Worm (Caenorhabditis elegans) whole organism, L3 larva: ENCODE measurements around the gene moc-6.

Source experiments
- ZK546.5 ChIP-seq: sonication (generic microtip); optimal IDR thresholded peaks from 2 replicates; lab custom pipeline; 2017; ENCODE audit warnings: missing biosample characterization, missing genetic modification characterization
- ama-1 ChIP-seq: fragments of 150-350 bp; optimal IDR thresholded peaks from 2 replicates; lab custom pipeline; 2018
- ceh-16 ChIP-seq: sonication (generic microtip); optimal IDR thresholded peaks from 2 replicates; lab custom pipeline; 2017; ENCODE audit warnings: missing biosample characterization, missing genetic modification characterization
- ceh-28 ChIP-seq: fragments of 150-350 bp; optimal IDR thresholded peaks from 2 replicates; lab custom pipeline; 2014; ENCODE audit warnings: missing biosample characterization, missing genetic modification reagents, missing genetic modification characterization
- ceh-82 ChIP-seq: fragments of 150-350 bp; optimal IDR thresholded peaks from 2 replicates; lab custom pipeline; 2014; ENCODE audit warnings: missing biosample characterization, missing genetic modification characterization
- daf-12 ChIP-seq: fragments of 150-350 bp; optimal IDR thresholded peaks from 2 replicates; lab custom pipeline; 2014; ENCODE audit warnings: missing biosample characterization, missing genetic modification reagents, missing genetic modification characterization
- egl-5 ChIP-seq: fragments of 150-350 bp; optimal IDR thresholded peaks from 2 replicates; lab custom pipeline; 2017; ENCODE audit warnings: missing biosample characterization, missing genetic modification reagents, missing genetic modification characterization, inconsistent platforms
- elt-1 ChIP-seq: fragments of 150-350 bp; optimal IDR thresholded peaks from 2 replicates; lab custom pipeline; 2014; ENCODE audit warnings: missing biosample characterization, missing genetic modification characterization
- elt-3 ChIP-seq, 3 experiments: fragments of 150-350 bp in 1 of 3; sonication (generic microtip) in 2 of 3; optimal IDR thresholded peaks; 2 replicates in 2 of 3; 4 replicates in 1 of 3; lab custom pipeline; 2014 to 2017; ENCODE audit warnings: missing biosample characterization in 3 of 3, missing genetic modification characterization in 3 of 3
- eor-1 ChIP-seq, 2 experiments: fragments of 150-350 bp; optimal IDR thresholded peaks; 2 replicates each; lab custom pipeline; 2014 to 2018; ENCODE audit warnings: missing biosample characterization in 2 of 2, missing genetic modification characterization in 2 of 2
- fkh-2 ChIP-seq: fragments of 150-350 bp; optimal IDR thresholded peaks from 2 replicates; lab custom pipeline; 2014; ENCODE audit warnings: missing biosample characterization, missing genetic modification reagents, missing genetic modification characterization
- fos-1 ChIP-seq: fragments of 150-350 bp; optimal IDR thresholded peaks from 2 replicates; lab custom pipeline; 2014; ENCODE audit warnings: missing biosample characterization, missing genetic modification characterization
- hmg-11 ChIP-seq: sonication (generic microtip); optimal IDR thresholded peaks from 2 replicates; lab custom pipeline; 2016; ENCODE audit warnings: missing genetic modification characterization, missing compliant biosample characterization
- jun-1 ChIP-seq: fragments of 150-350 bp; optimal IDR thresholded peaks from 2 replicates; lab custom pipeline; 2014; ENCODE audit warnings: missing biosample characterization, missing genetic modification reagents, missing genetic modification characterization
- lin-15B ChIP-seq: fragments of 150-350 bp; optimal IDR thresholded peaks from 2 replicates; lab custom pipeline; 2014; ENCODE audit warnings: missing biosample characterization, missing genetic modification characterization
- lin-39 ChIP-seq: fragments of 150-350 bp; optimal IDR thresholded peaks from 2 replicates; lab custom pipeline; 2018; ENCODE audit warnings: missing biosample characterization, missing genetic modification reagents, missing genetic modification characterization
- lsy-12 ChIP-seq: sonication (generic microtip); optimal IDR thresholded peaks from 2 replicates; lab custom pipeline; 2016; ENCODE audit warnings: mild to moderate bottlenecking, missing genetic modification characterization, missing compliant biosample characterization
- nfya-1 ChIP-seq: sonication (generic microtip); optimal IDR thresholded peaks from 2 replicates; lab custom pipeline; 2017; ENCODE audit warnings: missing genetic modification characterization, mild to moderate bottlenecking, missing compliant biosample characterization, antibody characterized with exemption, moderate library complexity; ENCODE audit not compliant: insufficient read depth
- nhr-11 ChIP-seq: fragments of 150-350 bp; optimal IDR thresholded peaks from 2 replicates; lab custom pipeline; 2014; ENCODE audit warnings: missing biosample characterization, missing genetic modification characterization
- nhr-12 ChIP-seq: fragments of 150-350 bp; optimal IDR thresholded peaks from 2 replicates; lab custom pipeline; 2014; ENCODE audit warnings: missing biosample characterization, missing genetic modification characterization
- nhr-23 ChIP-seq: fragments of 150-350 bp; optimal IDR thresholded peaks from 2 replicates; lab custom pipeline; 2014; ENCODE audit warnings: missing biosample characterization, missing genetic modification reagents, missing genetic modification characterization
- nhr-25 ChIP-seq: sonication (generic microtip); optimal IDR thresholded peaks from 2 replicates; lab custom pipeline; 2017; ENCODE audit warnings: missing biosample characterization, missing genetic modification characterization
- nhr-43 ChIP-seq: sonication (generic microtip); optimal IDR thresholded peaks from 2 replicates; lab custom pipeline; 2016; ENCODE audit warnings: mild to moderate bottlenecking, missing genetic modification characterization, missing compliant biosample characterization; ENCODE audit not compliant: poor library complexity, severe bottlenecking
- nhr-67 ChIP-seq: fragments of 150-350 bp; optimal IDR thresholded peaks from 2 replicates; lab custom pipeline; 2014; ENCODE audit warnings: missing biosample characterization, missing genetic modification characterization
- nhr-77 ChIP-seq: fragments of 150-350 bp; optimal IDR thresholded peaks from 2 replicates; lab custom pipeline; 2014; ENCODE audit warnings: missing biosample characterization, missing genetic modification characterization
- pha-4 ChIP-seq: fragments of 150-350 bp; optimal IDR thresholded peaks from 2 replicates; lab custom pipeline; 2014; ENCODE audit warnings: missing biosample characterization, missing genetic modification reagents, missing genetic modification characterization
- pqm-1 ChIP-seq: fragments of 150-350 bp; optimal IDR thresholded peaks from 2 replicates; lab custom pipeline; 2017; ENCODE audit warnings: missing biosample characterization, missing genetic modification characterization, inconsistent platforms
- snpc-4 ChIP-seq: fragments of 150-350 bp; optimal IDR thresholded peaks from 2 replicates; lab custom pipeline; 2014; ENCODE audit warnings: missing biosample characterization, missing genetic modification characterization
- tbx-2 ChIP-seq: sonication (generic microtip); optimal IDR thresholded peaks from 2 replicates; lab custom pipeline; 2016; ENCODE audit warnings: mild to moderate bottlenecking, missing genetic modification characterization, missing compliant biosample characterization
- unc-62 ChIP-seq: fragments of 150-350 bp; sonication (generic microtip); optimal IDR thresholded peaks from 4 replicates; lab custom pipeline; 2014; ENCODE audit warnings: missing biosample characterization, missing genetic modification reagents, missing genetic modification characterization
- ztf-11 ChIP-seq: fragments of 150-350 bp; optimal IDR thresholded peaks from 2 replicates; lab custom pipeline; 2014; ENCODE audit warnings: missing biosample characterization, missing genetic modification characterization
- ztf-4 ChIP-seq: fragments of 150-350 bp; optimal IDR thresholded peaks from 2 replicates; lab custom pipeline; 2014; ENCODE audit warnings: missing biosample characterization, missing genetic modification characterization

moc-6 gene

DNA sequence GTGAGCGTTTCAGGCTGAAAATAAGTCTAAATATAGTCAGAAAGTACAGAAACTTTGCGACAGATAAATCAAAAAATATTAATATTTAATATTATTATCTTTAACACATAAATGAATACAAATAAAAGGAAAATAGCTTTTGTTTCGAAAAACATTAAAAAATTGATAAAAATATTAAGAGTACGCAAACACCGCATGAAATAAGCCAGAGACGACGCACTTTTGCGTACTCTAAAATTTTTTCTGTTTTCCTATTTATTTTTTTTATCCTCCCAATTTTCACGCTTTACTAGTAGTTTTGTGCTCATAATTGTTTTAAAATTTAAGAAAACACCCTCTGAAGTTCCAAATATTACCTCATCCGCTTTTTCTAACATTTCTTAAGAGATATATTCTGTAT lies 42.7 kb upstream of the moc-6 start, which contains the start of the genes rbm-42 and grwd-1:
Gene rbm-42, minus strand, starts transcription at position 93 of the 400 bp plus-strand sequence.
Gene grwd-1, plus strand, starts transcription at position 328 of the 400 bp plus-strand sequence.
- TF ChIP-seq ceh-28 (tag; lab: Kevin White, UChicago) (no peak), lin-15B (peak; percentile 26), tbx-2 (tag; lab: Kevin White, UChicago) (no peak), nhr-23 (no peak), pha-4 (tag; lab: Kevin White, UChicago) (peak; percentile 76), jun-1 (tag; lab: Kevin White, UChicago) (no peak)

DNA sequence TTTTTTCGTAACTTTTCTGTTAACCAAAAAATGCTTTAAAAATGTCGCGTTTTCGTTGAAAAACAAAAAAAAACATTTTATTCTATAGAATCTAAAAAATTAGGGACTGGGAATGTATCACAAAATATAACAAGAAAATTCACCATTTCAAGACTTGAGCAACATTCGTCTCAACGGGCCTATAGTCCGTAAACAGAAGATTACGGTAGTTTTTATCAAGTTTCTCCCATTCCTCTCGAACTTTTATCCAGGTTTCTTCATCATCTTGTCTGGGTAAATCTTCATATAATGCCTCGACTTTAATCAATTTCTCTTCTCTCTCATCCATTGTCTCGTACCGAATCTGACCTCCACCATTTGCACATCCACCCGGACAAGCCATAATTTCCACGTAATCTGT lies 40.4 kb upstream of the moc-6 start:
- TF ChIP-seq lin-39 (no peak), unc-62 (GFP tag; lab: Kevin White, UChicago) (no peak), ztf-11 (tag; lab: Kevin White, UChicago) (no peak), fos-1 (tag; lab: Kevin White, UChicago) (no peak), nhr-23 (no peak)

DNA sequence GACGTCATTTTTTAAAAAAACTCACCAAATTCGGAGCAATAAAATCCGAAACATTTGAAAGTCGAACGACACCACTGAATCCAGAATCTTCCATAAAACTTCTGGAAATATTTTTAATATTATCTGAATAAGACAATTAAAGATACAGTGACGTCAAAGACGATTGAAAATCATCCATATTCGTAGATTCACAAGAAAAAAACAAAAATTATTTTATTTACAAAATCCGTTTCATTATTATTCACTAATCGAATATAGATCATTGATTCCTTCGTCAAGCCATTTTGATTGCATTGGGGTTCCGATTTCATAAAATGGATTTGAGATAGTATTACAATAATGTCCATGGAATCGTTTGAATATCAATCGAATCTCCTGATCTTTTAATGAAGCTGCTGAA lies 37.1 kb upstream of the moc-6 start, which contains the start of gene oxy-4:
Gene oxy-4, minus strand, starts transcription at position 101 of the 400 bp plus-strand sequence.
- no peak for TF ChIP-seq nhr-67
- TF ChIP-seq nhr-77 = no peak
- no peak for TF ChIP-seq fos-1 (tag; lab: Kevin White, UChicago)
- TF ChIP-seq ama-1 (lab: Kevin White, UChicago) = no peak
- no peak for TF ChIP-seq nhr-23
- no peak for TF ChIP-seq ceh-28 (tag; lab: Kevin White, UChicago)
- no peak for TF ChIP-seq fkh-2
- no peak for TF ChIP-seq ceh-82 (tag; lab: Kevin White, UChicago)
- TF ChIP-seq, all 47 proteins: peak for 0

DNA sequence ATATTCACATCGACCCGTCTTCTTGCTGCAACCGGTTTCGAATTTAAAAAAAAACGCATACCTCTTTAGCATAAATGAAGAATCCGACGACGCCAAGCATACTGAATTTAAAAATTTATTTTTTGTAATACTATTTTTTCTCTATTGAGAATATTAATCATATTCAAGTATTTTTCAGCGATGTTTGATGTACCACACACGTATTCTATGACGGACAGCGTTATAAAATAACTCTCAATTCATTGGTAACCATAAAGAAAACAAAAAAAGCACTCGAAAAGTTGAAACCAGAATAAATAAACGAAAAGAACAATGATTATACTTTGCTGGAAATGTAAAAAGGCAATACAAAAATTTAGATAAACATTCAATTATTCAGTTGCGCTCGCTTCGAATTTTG lies 36.3 kb upstream of the moc-6 start, which contains the start of gene T10F2.5:
Gene T10F2.5, minus strand, starts transcription at position 101 of the 400 bp plus-strand sequence.
- TF ChIP-seq eor-1 (tag; optimal IDR thresholded peaks at IDR 0.05; lab: Kevin White, UChicago) (no peak), nhr-23 (peak; percentile 0), ztf-4 (tag; lab: Kevin White, UChicago) (no peak), nhr-43 (peak; percentile 9), nhr-25 (tag; lab: Kevin White, UChicago) (no peak)
- TF ChIP-seq, all 47 proteins: peak for 2

DNA sequence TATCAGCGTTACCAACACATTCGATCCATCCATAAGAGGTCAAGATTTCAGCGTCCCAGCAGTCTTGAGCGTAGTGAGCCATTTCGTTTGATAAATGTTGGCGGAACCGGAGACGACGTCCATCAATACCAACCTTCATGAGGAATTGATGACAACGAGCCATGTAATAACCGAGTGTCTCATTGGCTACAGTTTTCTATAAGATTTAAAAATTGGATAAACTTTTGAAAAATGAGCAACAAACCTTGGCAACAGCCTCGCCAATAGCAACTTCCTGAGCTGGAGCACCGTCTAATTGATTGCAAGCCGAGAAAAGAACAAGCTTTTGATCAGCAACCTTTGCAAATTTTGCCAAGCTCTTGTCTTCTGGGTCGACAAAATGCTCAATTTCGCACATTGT lies 35.0 kb upstream of the moc-6 start:
- TF ChIP-seq ztf-4 (tag; lab: Kevin White, UChicago) (no peak), nhr-43 (no peak)

DNA sequence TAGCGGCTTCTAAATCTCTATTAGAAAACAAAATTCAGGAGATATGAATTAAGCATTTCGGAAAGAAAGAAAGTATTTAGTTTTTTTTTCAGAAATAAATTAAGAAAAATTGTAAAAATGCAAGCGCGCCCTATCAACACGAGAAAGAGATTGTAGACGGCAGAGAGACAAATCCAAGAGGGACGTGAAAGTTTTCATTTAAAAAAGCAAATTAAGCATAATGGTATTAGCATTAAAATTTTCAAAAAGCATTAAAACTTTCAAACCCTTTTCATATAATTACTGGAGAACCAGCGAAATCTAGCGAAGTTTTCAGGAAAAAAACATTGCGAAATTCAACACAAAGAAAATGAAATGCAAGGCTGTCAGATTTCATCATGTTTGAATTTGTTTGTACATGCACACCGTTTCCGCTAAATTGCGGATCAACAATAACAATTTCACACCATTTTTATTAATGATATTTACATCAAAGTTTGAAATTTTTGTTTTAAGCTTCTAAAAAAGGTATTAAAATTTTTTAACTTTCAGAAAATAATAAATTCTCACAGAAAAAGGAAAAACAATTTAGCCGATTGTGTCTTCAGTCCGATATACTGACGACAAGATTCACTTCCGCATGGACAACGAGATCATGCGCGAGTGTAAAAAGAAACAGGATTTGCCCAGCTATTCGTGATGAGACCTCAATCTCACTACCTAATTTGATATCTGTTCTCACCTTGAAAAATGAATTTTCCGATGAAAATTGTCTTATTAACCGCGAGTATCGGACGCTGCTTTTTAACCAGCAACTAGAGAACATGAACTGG lies 32.8 kb upstream of the moc-6 start, which contains the start of gene gars-1:
Gene gars-1, minus strand, starts transcription at position 808 of the 812 bp plus-strand sequence.
- TF ChIP-seq ZK546.5 (tag; lab: Kevin White, UChicago) = no peak
- TF ChIP-seq nfya-1 = peak; percentile 36
- TF ChIP-seq elt-1 = no peak
- TF ChIP-seq pha-4 (tag; lab: Kevin White, UChicago) = peak; percentile 4
- TF ChIP-seq lin-15B = peak; percentile 37
- TF ChIP-seq nhr-25 (tag; lab: Kevin White, UChicago) = peak; percentile 52
- peak; percentile 75 for TF ChIP-seq ama-1 (lab: Kevin White, UChicago)

DNA sequence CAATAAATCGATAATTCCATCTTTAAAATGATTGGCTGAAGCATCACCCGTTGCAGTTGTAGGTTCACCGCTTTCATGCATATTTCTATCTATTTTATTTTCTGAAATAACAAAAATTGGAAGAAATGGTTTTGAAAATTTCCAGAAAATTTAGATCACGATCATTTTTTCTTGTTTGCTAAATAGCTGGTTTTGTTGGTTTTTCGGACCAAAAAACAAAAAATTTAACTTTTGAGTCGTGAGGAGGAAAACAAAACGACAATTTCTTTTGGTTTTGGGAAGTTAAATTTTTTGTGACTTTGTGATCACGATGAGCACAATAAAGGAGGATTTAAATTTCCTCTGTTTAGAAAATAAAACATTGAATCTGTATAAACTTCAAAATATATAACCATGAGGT lies 30.6 kb upstream of the moc-6 start, which contains the start of gene T10F2.2:
Gene T10F2.2, minus strand, starts transcription at position 101 of the 400 bp plus-strand sequence.
- TF ChIP-seq lsy-12 (tag; lab: Kevin White, UChicago) = no peak
- no peak for TF ChIP-seq ceh-28 (tag; lab: Kevin White, UChicago)
- TF ChIP-seq snpc-4 (tag; lab: Kevin White, UChicago) = no peak
- TF ChIP-seq, all 47 proteins: peak for 0

DNA sequence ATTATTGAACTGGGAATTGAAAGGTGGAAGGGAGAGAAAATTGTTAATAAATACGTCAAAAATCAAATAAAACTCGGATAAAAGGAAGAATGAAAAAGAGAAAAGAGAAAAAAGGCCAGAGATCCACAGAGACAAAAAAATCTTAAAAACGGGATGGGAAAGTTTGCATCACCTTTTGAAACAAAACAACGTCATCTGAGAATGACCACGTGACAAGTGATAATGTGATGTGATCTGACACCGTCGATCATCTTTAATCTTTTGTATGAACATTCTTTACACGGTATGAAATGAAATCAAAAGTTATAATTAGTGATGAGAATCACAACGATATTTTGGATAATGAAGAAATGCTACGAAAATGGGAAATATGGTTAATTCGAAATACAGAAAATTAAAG lies 30.0 kb upstream of the moc-6 start:
- no peak for TF ChIP-seq nhr-12 (tag; lab: Kevin White, UChicago)
- TF ChIP-seq nhr-11 = no peak
- no peak for TF ChIP-seq fos-1 (tag; lab: Kevin White, UChicago)
- TF ChIP-seq daf-12 (tag; lab: Kevin White, UChicago) = no peak
- TF ChIP-seq eor-1 (tag; optimal IDR thresholded peaks at IDR 0.05; lab: Kevin White, UChicago) = no peak
- TF ChIP-seq ceh-16 (tag; lab: Kevin White, UChicago) = no peak
- TF ChIP-seq nhr-43 = peak; percentile 68
- TF ChIP-seq pqm-1 (tag; lab: Kevin White, UChicago) = no peak
- TF ChIP-seq elt-3 (tag; optimal IDR thresholded peaks at IDR 0.05; lab: Kevin White, UChicago) = no peak
- TF ChIP-seq nhr-67 = no peak
- peak; percentile 29 for TF ChIP-seq nhr-25 (tag; lab: Kevin White, UChicago)
- TF ChIP-seq ceh-82 (tag; lab: Kevin White, UChicago) = no peak
- no peak for TF ChIP-seq hmg-11 (tag; lab: Kevin White, UChicago)
- no peak for TF ChIP-seq lsy-12 (tag; lab: Kevin White, UChicago)
- TF ChIP-seq egl-5 (tag; lab: Kevin White, UChicago) = no peak
